Worm (Caenorhabditis elegans) whole organism, L4 larva: ENCODE measurements around the gene spo-11.

Experiments
- F44E2.7 ChIP-seq: fragments of 200-800 bp; sonication (Bioruptor generic); IDR thresholded peaks from 2 replicates; pipeline ENCODE4 v2.1.2; 2022; ENCODE audit warnings: missing genetic modification characterization, missing compliant biosample characterization
- R02D3.7 ChIP-seq: fragments of 150-350 bp; sonication (generic microtip); optimal IDR thresholded peaks from 3 replicates; lab custom pipeline; 2014; ENCODE audit warnings: missing biosample characterization, missing genetic modification characterization
- T20F7.1 ChIP-seq: fragments of 200-800 bp; sonication (Bioruptor generic); optimal IDR thresholded peaks from 2 replicates; lab custom pipeline; 2018; ENCODE audit warnings: mild to moderate bottlenecking, missing genetic modification characterization, missing compliant biosample characterization
- Y105C5A.15 ChIP-seq: fragments of 200-800 bp; sonication (Bioruptor generic); IDR thresholded peaks from 2 replicates; pipeline ENCODE4 v1.3.6; 2022; ENCODE audit warnings: missing genetic modification characterization, missing compliant biosample characterization
- Y48G9A.11 ChIP-seq: fragments of 200-800 bp; sonication (Bioruptor generic); IDR thresholded peaks from 2 replicates; pipeline ENCODE4 v1.3.6; 2022; ENCODE audit warnings: missing genetic modification reagents, missing genetic modification characterization, missing compliant biosample characterization
- Y5F2A.4 ChIP-seq: fragments of 200-800 bp; sonication (Bioruptor generic); optimal IDR thresholded peaks from 2 replicates; lab custom pipeline; 2018; ENCODE audit warnings: mild to moderate bottlenecking, missing genetic modification characterization, missing compliant biosample characterization
- ZK546.5 ChIP-seq, 2 experiments: sonication (generic microtip); optimal IDR thresholded peaks; 2 replicates each; lab custom pipeline; 2017; ENCODE audit warnings: missing biosample characterization in 2 of 2, missing genetic modification characterization in 2 of 2
- ama-1 ChIP-seq: fragments of 150-350 bp; optimal IDR thresholded peaks from 2 replicates; lab custom pipeline; 2014; ENCODE audit warnings: inconsistent platforms, mixed read lengths
- ctbp-1 ChIP-seq: fragments of 200-800 bp; sonication (Bioruptor generic); IDR thresholded peaks from 2 replicates; pipeline ENCODE4 v1.3.6; 2022; ENCODE audit warnings: missing genetic modification reagents, missing genetic modification characterization, missing compliant biosample characterization
- dmd-8 ChIP-seq: fragments of 200-800 bp; sonication (Bioruptor generic); IDR thresholded peaks from 2 replicates; pipeline ENCODE4 v1.3.6; 2022; ENCODE audit warnings: missing genetic modification characterization, missing compliant biosample characterization
- dpl-1 ChIP-seq: fragments of 150-350 bp; optimal IDR thresholded peaks from 2 replicates; lab custom pipeline; 2014; ENCODE audit warnings: missing biosample characterization, missing genetic modification reagents, missing genetic modification characterization
- duxl-1 ChIP-seq: sonication (generic microtip); optimal IDR thresholded peaks from 2 replicates; lab custom pipeline; 2016; ENCODE audit warnings: mild to moderate bottlenecking, missing genetic modification characterization, moderate library complexity, missing compliant biosample characterization; ENCODE audit not compliant: poor library complexity
- egl-43 ChIP-seq: fragments of 200-800 bp; sonication (Bioruptor generic); IDR thresholded peaks from 2 replicates; pipeline ENCODE4 v1.3.6; 2022; ENCODE audit warnings: missing genetic modification reagents, missing genetic modification characterization, missing compliant biosample characterization
- fos-1 ChIP-seq: fragments of 150-350 bp; optimal IDR thresholded peaks from 2 replicates; lab custom pipeline; 2014; ENCODE audit warnings: missing biosample characterization, missing genetic modification characterization
- hif-1 ChIP-seq, 2 experiments: sonication (generic microtip); optimal IDR thresholded peaks; 2 replicates each; lab custom pipeline; 2016 to 2017; ENCODE audit warnings: missing compliant biosample characterization in 2 of 2, missing genetic modification characterization in 2 of 2, missing genetic modification reagents in 2 of 2, missing genotype in 2 of 2, mild to moderate bottlenecking in 1 of 2
- hlh-11 ChIP-seq: fragments of 200-800 bp; sonication (Bioruptor generic); optimal IDR thresholded peaks from 2 replicates; lab custom pipeline; 2018; ENCODE audit warnings: mild to moderate bottlenecking, missing genetic modification characterization, missing compliant biosample characterization
- hmg-1.1 ChIP-seq: fragments of 200-800 bp; sonication (Bioruptor generic); IDR thresholded peaks from 2 replicates; pipeline ENCODE4 v1.3.6; 2022; ENCODE audit warnings: missing genetic modification reagents, missing genetic modification characterization, missing compliant biosample characterization
- lim-7 ChIP-seq: fragments of 200-800 bp; sonication (Bioruptor generic); IDR thresholded peaks from 2 replicates; pipeline ENCODE4 v1.3.6; 2022; ENCODE audit warnings: missing genetic modification characterization, missing compliant biosample characterization
- lin-15B ChIP-seq: fragments of 150-350 bp; sonication (generic microtip); optimal IDR thresholded peaks from 3 replicates; lab custom pipeline; 2014; ENCODE audit warnings: missing biosample characterization, missing genetic modification characterization
- lin-29 ChIP-seq: fragments of 200-800 bp; sonication (Bioruptor generic); IDR thresholded peaks from 2 replicates; pipeline ENCODE4 v1.3.6; 2022; ENCODE audit warnings: missing genetic modification reagents, missing genetic modification characterization, missing compliant biosample characterization
- lin-38 ChIP-seq: fragments of 200-800 bp; sonication (Bioruptor generic); IDR thresholded peaks from 2 replicates; pipeline ENCODE4 v1.3.6; 2022; ENCODE audit warnings: missing genetic modification reagents, missing genetic modification characterization, missing compliant biosample characterization
- lir-3 ChIP-seq: sonication (generic microtip); optimal IDR thresholded peaks from 2 replicates; lab custom pipeline; 2016; ENCODE audit warnings: mild to moderate bottlenecking, missing genetic modification characterization, missing compliant biosample characterization
- madf-5 ChIP-seq, 2 experiments: fragments of 200-800 bp; sonication (Bioruptor generic); IDR thresholded peaks; 2 replicates each; pipeline ENCODE4 v1.3.6; 2022; ENCODE audit warnings: missing compliant biosample characterization in 2 of 2, missing genetic modification characterization in 2 of 2
- mdt-29 ChIP-seq: fragments of 200-800 bp; sonication (Bioruptor generic); IDR thresholded peaks from 2 replicates; pipeline ENCODE4 v1.3.6; 2022; ENCODE audit warnings: missing genetic modification reagents, missing genetic modification characterization, missing compliant biosample characterization
- mes-2 ChIP-seq: sonication (generic microtip); optimal IDR thresholded peaks from 2 replicates; lab custom pipeline; 2016; ENCODE audit warnings: missing genotype, mild to moderate bottlenecking, missing genetic modification characterization, missing compliant biosample characterization; ENCODE audit not compliant: poor library complexity, severe bottlenecking
- mxl-3 ChIP-seq: fragments of 200-800 bp; sonication (Bioruptor generic); optimal IDR thresholded peaks from 2 replicates; lab custom pipeline; 2018; ENCODE audit warnings: mild to moderate bottlenecking, missing genetic modification characterization, missing compliant biosample characterization
- nhr-102 ChIP-seq: sonication (generic microtip); optimal IDR thresholded peaks from 2 replicates; lab custom pipeline; 2016; ENCODE audit warnings: mild to moderate bottlenecking, missing genetic modification characterization, moderate library complexity, missing compliant biosample characterization
- nhr-11 ChIP-seq: fragments of 150-350 bp; optimal IDR thresholded peaks from 2 replicates; lab custom pipeline; 2014; ENCODE audit warnings: missing biosample characterization, missing genetic modification characterization
- nhr-237 ChIP-seq: sonication (generic microtip); optimal IDR thresholded peaks from 2 replicates; lab custom pipeline; 2017; ENCODE audit warnings: missing biosample characterization, missing genetic modification characterization
- nhr-25 ChIP-seq: sonication (generic microtip); optimal IDR thresholded peaks from 2 replicates; lab custom pipeline; 2017; ENCODE audit warnings: missing genetic modification characterization, mild to moderate bottlenecking, missing compliant biosample characterization, antibody characterized with exemption, moderate library complexity, borderline replicate concordance; ENCODE audit not compliant: insufficient read depth
- nhr-41 ChIP-seq: fragments of 200-800 bp; sonication (Bioruptor generic); IDR thresholded peaks from 2 replicates; pipeline ENCODE4 v1.3.6; 2022; ENCODE audit warnings: missing genetic modification reagents, missing genetic modification characterization, missing compliant biosample characterization
- nhr-42 ChIP-seq: fragments of 200-800 bp; sonication (Bioruptor generic); IDR thresholded peaks from 2 replicates; pipeline ENCODE4 v1.3.6; 2022; ENCODE audit warnings: missing genetic modification characterization, missing compliant biosample characterization
- nhr-48 ChIP-seq: sonication (generic microtip); optimal IDR thresholded peaks from 2 replicates; lab custom pipeline; 2016; ENCODE audit warnings: mild to moderate bottlenecking, missing genetic modification characterization, missing compliant biosample characterization
- nhr-6 ChIP-seq: fragments of 150-350 bp; optimal IDR thresholded peaks from 2 replicates; lab custom pipeline; 2014; ENCODE audit warnings: missing biosample characterization, missing genetic modification characterization
- nhr-76 ChIP-seq: fragments of 150-350 bp; optimal IDR thresholded peaks from 2 replicates; lab custom pipeline; 2014; ENCODE audit warnings: missing biosample characterization, missing genetic modification characterization
- pha-4 ChIP-seq, 2 experiments: fragments of 150-350 bp in 1 of 2; fragments of 200-800 bp in 1 of 2; sonication (Bioruptor generic) in 1 of 2; IDR thresholded peaks in 1 of 2; optimal IDR thresholded peaks in 1 of 2; 2 replicates each; pipeline versions ENCODE4 v1.3.6 to Lab custom; 2014 to 2022; ENCODE audit warnings: missing genetic modification characterization in 2 of 2, missing genetic modification reagents in 2 of 2, missing biosample characterization in 1 of 2, missing compliant biosample characterization in 1 of 2
- rbr-2 ChIP-seq: sonication (generic microtip); optimal IDR thresholded peaks from 2 replicates; lab custom pipeline; 2016; ENCODE audit warnings: missing genotype, missing genetic modification characterization, missing compliant biosample characterization
- sdz-12 ChIP-seq: fragments of 200-800 bp; sonication (Bioruptor generic); optimal IDR thresholded peaks from 2 replicates; lab custom pipeline; 2018; ENCODE audit warnings: mild to moderate bottlenecking, missing genetic modification characterization, missing compliant biosample characterization
- snpc-1.2 ChIP-seq: fragments of 200-800 bp; sonication (Bioruptor generic); IDR thresholded peaks from 2 replicates; pipeline ENCODE4 v1.3.6; 2022; ENCODE audit warnings: missing genetic modification reagents, missing genetic modification characterization, missing compliant biosample characterization
- spr-1 ChIP-seq: sonication (generic microtip); optimal IDR thresholded peaks from 2 replicates; lab custom pipeline; 2016; ENCODE audit warnings: mild to moderate bottlenecking, missing genetic modification characterization, missing compliant biosample characterization
- tra-1 ChIP-seq: fragments of 200-800 bp; sonication (Bioruptor generic); IDR thresholded peaks from 2 replicates; pipeline ENCODE4 v1.3.6; 2022; ENCODE audit warnings: missing genetic modification reagents, missing genetic modification characterization, missing compliant biosample characterization
- vab-7 ChIP-seq: fragments of 200-800 bp; sonication (Bioruptor generic); IDR thresholded peaks from 2 replicates; pipeline ENCODE4 v1.3.6; 2022; ENCODE audit warnings: missing genetic modification reagents, missing genetic modification characterization, missing compliant biosample characterization
- zag-1 ChIP-seq: fragments of 150-350 bp; optimal IDR thresholded peaks from 2 replicates; lab custom pipeline; 2014; ENCODE audit warnings: missing biosample characterization, missing genetic modification characterization
- zfp-3 ChIP-seq: fragments of 200-800 bp; sonication (Bioruptor generic); conservative IDR thresholded peaks from 2 replicates; pipeline ENCODE4 v1.3.6; 2022; ENCODE audit warnings: missing genetic modification reagents, missing genetic modification characterization, missing compliant biosample characterization
- zip-2 ChIP-seq: fragments of 150-350 bp; optimal IDR thresholded peaks from 2 replicates; lab custom pipeline; 2014; ENCODE audit warnings: missing biosample characterization, missing genetic modification characterization
- ztf-11 ChIP-seq: fragments of 150-350 bp; optimal IDR thresholded peaks from 2 replicates; lab custom pipeline; 2014; ENCODE audit warnings: missing biosample characterization, missing genetic modification characterization
- ztf-7 ChIP-seq: fragments of 150-350 bp; optimal IDR thresholded peaks from 2 replicates; lab custom pipeline; 2014; ENCODE audit warnings: missing biosample characterization, missing genetic modification characterization

The spo-11 gene

ce11 chrIV:11110995-11111619, 13.6 kb downstream of the spo-11 start, which contains the start of gene rps-5 (continued):
- TF ChIP-seq Y5F2A.4: no peak
- TF ChIP-seq ztf-7 (tag; lab: Kevin White, UChicago): no peak
- no peak for TF ChIP-seq nhr-48
- TF ChIP-seq snpc-1.2 (GFP tag; lab: Robert Waterston, UW): peak; percentile 50; the same call in 1 of the 2 replicates
- no peak for TF ChIP-seq Y105C5A.15 (GFP tag; lab: Robert Waterston, UW)
- TF ChIP-seq nhr-102 (tag; lab: Kevin White, UChicago): no peak
- TF ChIP-seq mdt-29 (GFP tag; lab: Robert Waterston, UW): no peak
- TF ChIP-seq F44E2.7 (GFP tag; lab: Robert Waterston, UW): no peak
- TF ChIP-seq sdz-12 (GFP tag; lab: Kevin White, UChicago): no peak
- TF ChIP-seq egl-43 (GFP tag; lab: Robert Waterston, UW): no peak
- TF ChIP-seq ctbp-1 (GFP tag; lab: Robert Waterston, UW): no peak
- TF ChIP-seq R02D3.7: no peak
- TF ChIP-seq nhr-76: no peak
- no peak for TF ChIP-seq madf-5 (GFP tag; IDR thresholded peaks at IDR 0.05; lab: Robert Waterston, UW)
- TF ChIP-seq nhr-6 (tag; lab: Kevin White, UChicago): peak; percentile 58
- TF ChIP-seq ama-1: no peak
- TF ChIP-seq hif-1 (tag; optimal IDR thresholded peaks at IDR 0.05; lab: Kevin White, UChicago): peak in 1 of 2 experiments; percentile 25
- no peak for TF ChIP-seq lin-15B (tag; lab: Kevin White, UChicago)
- no peak for TF ChIP-seq zip-2 (tag; lab: Kevin White, UChicago)
- no peak for TF ChIP-seq dmd-8 (GFP tag; lab: Robert Waterston, UW)
- TF ChIP-seq rbr-2 (tag; lab: Kevin White, UChicago): no peak
- TF ChIP-seq pha-4 (GFP tag; IDR thresholded peaks at IDR 0.05; lab: Robert Waterston, UW): no peak
- TF ChIP-seq pha-4 (tag; optimal IDR thresholded peaks at IDR 0.05; lab: Kevin White, UChicago): no peak
- no peak for TF ChIP-seq lim-7 (GFP tag; lab: Robert Waterston, UW)
- no peak for TF ChIP-seq ztf-11 (tag; lab: Kevin White, UChicago)
- no peak for TF ChIP-seq nhr-42 (GFP tag; lab: Robert Waterston, UW)
- peak; percentile 51 for TF ChIP-seq lin-38 (GFP tag; lab: Robert Waterston, UW)

DNA sequence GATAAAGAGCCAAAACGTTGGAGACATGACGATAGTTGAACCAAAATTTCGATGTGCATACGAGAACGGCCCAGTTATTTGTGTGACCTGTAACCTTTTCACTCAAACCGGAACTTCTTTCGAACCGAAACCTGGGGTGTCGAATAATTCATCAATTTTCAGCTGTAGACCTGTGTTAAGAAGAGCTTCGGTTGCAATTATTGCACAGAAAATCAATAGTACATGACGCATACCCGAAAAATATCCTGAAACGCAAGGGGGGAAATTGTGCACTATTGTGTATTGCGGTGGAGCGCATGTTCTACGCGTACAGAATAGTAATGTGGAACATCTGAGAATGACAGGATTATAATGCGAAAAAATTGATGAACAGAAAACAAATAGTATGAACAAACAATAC, 14.9 kb downstream of the spo-11 start, which contains the start of gene pigk-1:
pigk-1 (minus strand) TSS at position 248 of the 400 bp plus-strand sequence.
- TF ChIP-seq ZK546.5 (tag; optimal IDR thresholded peaks at IDR 0.05; lab: Kevin White, UChicago) (peak in 1 of 2 experiments; percentile 27), lin-38 (GFP tag; lab: Robert Waterston, UW) (peak; percentile 52), nhr-41 (no peak), lir-3 (no peak), nhr-25 (no peak), mes-2 (tag; lab: Kevin White, UChicago) (no peak), dpl-1 (GFP tag; lab: Kevin White, UChicago) (no peak), fos-1 (tag; lab: Kevin White, UChicago) (no peak), spr-1 (tag; lab: Kevin White, UChicago) (no peak), mxl-3 (GFP tag; lab: Kevin White, UChicago) (no peak), tra-1 (no peak), hlh-11 (tag; lab: Kevin White, UChicago) (no peak), dmd-8 (GFP tag; lab: Robert Waterston, UW) (0 out of 2 replicates have a peak, but pooled peaks have one; percentile 46), hmg-1.1 (0 out of 2 replicates have a peak, but pooled peaks have one; percentile 15), Y48G9A.11 (GFP tag; lab: Robert Waterston, UW) (peak; percentile 41; the same call in 1 of the 2 replicates), zag-1 (no peak), T20F7.1 (GFP tag; lab: Kevin White, UChicago) (no peak), egl-43 (GFP tag; lab: Robert Waterston, UW) (0 out of 2 replicates have a peak, but pooled peaks have one; percentile 18), vab-7 (no peak), duxl-1 (tag; lab: Kevin White, UChicago) (no peak), lin-29 (no peak), ama-1 (peak; percentile 65), nhr-237 (tag; lab: Kevin White, UChicago) (no peak), F44E2.7 (GFP tag; lab: Robert Waterston, UW) (no peak), Y105C5A.15 (GFP tag; lab: Robert Waterston, UW) (no peak), lim-7 (GFP tag; lab: Robert Waterston, UW) (no peak), snpc-1.2 (GFP tag; lab: Robert Waterston, UW) (peak; percentile 62; the same call in 1 of the 2 replicates), zfp-3 (no peak), nhr-11 (tag; lab: Kevin White, UChicago) (no peak)
